Fruit fly (Drosophila melanogaster): ENCODE results near the gene CG33630.
A peak's percentile ranks its signal among the peaks of the same experiment; 100 is the strongest.

The CG33630 gene

dm6 chr3R:10082549-10083075, 20.2 kb downstream of the CG33630 start (continued):
- TF ChIP-seq phol (tag; optimal IDR thresholded peaks at IDR 0.05), result peak; percentile 2
- peak; percentile 85 for TF ChIP-seq nom (GFP tag; optimal IDR thresholded peaks at IDR 0.05)
- no peak for TF ChIP-seq CG12104 (GFP tag; optimal IDR thresholded peaks at IDR 0.05)

- TF ChIP-seq Deaf1 (tag; optimal IDR thresholded peaks at IDR 0.05) (peak; percentile 84), croc (GFP tag; conservative IDR thresholded peaks at IDR 0.05) (0 out of 3 replicates have a peak, but pooled peaks have one; percentile 1), Trl (optimal IDR thresholded peaks at IDR 0.05) (peak in 1 of 2 experiments; percentile 14), Trl (GFP tag; optimal IDR thresholded peaks at IDR 0.05) (no peak), CG15696 (tag; optimal IDR thresholded peaks at IDR 0.05) (no peak)
These were observed 20.7 kb downstream of the CG33630 start for dm6 chr3R:10083077-10083476.

- TF ChIP-seq nom (GFP tag; optimal IDR thresholded peaks at IDR 0.05) (peak; percentile 29), ftz-f1 (GFP tag; optimal IDR thresholded peaks at IDR 0.05) (peak; percentile 68), crol (GFP tag; IDR thresholded peaks at IDR 0.05) (0 out of 2 replicates have a peak, but pooled peaks have one; percentile 28), stwl (tag; optimal IDR thresholded peaks at IDR 0.05) (no peak), Six4 (GFP tag; optimal IDR thresholded peaks at IDR 0.05) (no peak), HLH3B (GFP tag; IDR thresholded peaks at IDR 0.05) (no peak), Optix (GFP tag; IDR thresholded peaks at IDR 0.05) (0 out of 3 replicates have a peak, but pooled peaks have one; percentile 34), HmgZ (tag; optimal IDR thresholded peaks at IDR 0.05) (no peak), Adf1 (GFP tag; IDR thresholded peaks at IDR 0.05) (peak; percentile 89), chinmo (GFP tag; IDR thresholded peaks at IDR 0.05; ENCODE audit: partially characterized antibody) (0 out of 4 replicates have a peak, but pooled peaks have one; percentile 51), CG15601 (tag; optimal IDR thresholded peaks at IDR 0.05) (peak; percentile 72), Trl (optimal IDR thresholded peaks at IDR 0.05) (peak; percentile 46 to 68), Trl (GFP tag; optimal IDR thresholded peaks at IDR 0.05) (no peak)
These were observed 21.8 kb downstream of the CG33630 start for dm6 chr3R:10084179-10084647.

dm6 chr3R:10084914-10085313, 22.5 kb downstream of the CG33630 start:
- TF ChIP-seq zfh1 (GFP tag; IDR thresholded peaks at IDR 0.05), result 0 out of 3 replicates have a peak, but pooled peaks have one; percentile 50
- TF ChIP-seq row (GFP tag; IDR thresholded peaks at IDR 0.05), result peak; percentile 62
- no peak for TF ChIP-seq CG8290 (GFP tag; optimal IDR thresholded peaks at IDR 0.05)
- peak in 1 of 2 experiments; percentile 70 for TF ChIP-seq CG8290 (tag; optimal IDR thresholded peaks at IDR 0.05)
- peak; percentile 42 for TF ChIP-seq ems (GFP tag; optimal IDR thresholded peaks at IDR 0.05)
- no peak for TF ChIP-seq dan (GFP tag; IDR thresholded peaks at IDR 0.05)
- peak; percentile 63 for TF ChIP-seq fu2 (GFP tag; optimal IDR thresholded peaks at IDR 0.05)
- TF ChIP-seq Dek (tag; optimal IDR thresholded peaks at IDR 0.05), result peak; percentile 34
- peak; percentile 28 for TF ChIP-seq CG7928 (GFP tag; optimal IDR thresholded peaks at IDR 0.05)
- TF ChIP-seq odd (GFP tag; optimal IDR thresholded peaks at IDR 0.05), result no peak
- peak; percentile 16 for TF ChIP-seq CG3995 (GFP tag; optimal IDR thresholded peaks at IDR 0.05)
- TF ChIP-seq CG17359 (tag; optimal IDR thresholded peaks at IDR 0.05), result peak; percentile 32
- peak; percentile 87 for TF ChIP-seq lbe (GFP tag; optimal IDR thresholded peaks at IDR 0.05)
- TF ChIP-seq dpn (GFP tag; optimal IDR thresholded peaks at IDR 0.05), result peak; percentile 31 to 53
- TF ChIP-seq Deaf1 (tag; optimal IDR thresholded peaks at IDR 0.05), result no peak
- no peak for TF ChIP-seq jumu (GFP tag; optimal IDR thresholded peaks at IDR 0.05)
- TF ChIP-seq tx (GFP tag; optimal IDR thresholded peaks at IDR 0.05), result peak; percentile 2
- peak; percentile 49 for TF ChIP-seq CG13775 (GFP tag; optimal IDR thresholded peaks at IDR 0.05)
- TF ChIP-seq CG17829 (tag; optimal IDR thresholded peaks at IDR 0.05), result no peak
- peak; percentile 41; the same call in 1 of the 2 replicates for TF ChIP-seq E2f1 (GFP tag; IDR thresholded peaks at IDR 0.05)
- TF ChIP-seq Ets65A (GFP tag), result peak; percentile 97
- TF ChIP-seq CG14441 (GFP tag; IDR thresholded peaks at IDR 0.05), result peak; percentile 62; the same call in 1 of the 2 replicates
- TF ChIP-seq CG9817 (tag; optimal IDR thresholded peaks at IDR 0.05), result peak; percentile 53
- no peak for TF ChIP-seq tio (GFP tag; optimal IDR thresholded peaks at IDR 0.05)
- peak; percentile 70 for TF ChIP-seq caup (GFP tag; optimal IDR thresholded peaks at IDR 0.05; ENCODE audit: severe bottlenecking)
- TF ChIP-seq Atf-2 (GFP tag; optimal IDR thresholded peaks at IDR 0.05), result no peak
- no peak for TF ChIP-seq CG1603 (tag; optimal IDR thresholded peaks at IDR 0.05)
- TF ChIP-seq Hr51 (GFP tag; optimal IDR thresholded peaks at IDR 0.05), result peak; percentile 34 to 37

Measured in whole organism, embryonic.